Worm (Caenorhabditis elegans): ENCODE data around the gene W02B12.16.

- TF ChIP-seq ztf-11 (tag; optimal IDR thresholded peaks at IDR 0.05) (no peak), nhr-25 (tag; optimal IDR thresholded peaks at IDR 0.05; ENCODE audit: borderline replicate concordance, insufficient read depth) (no peak), nhr-11 (tag; optimal IDR thresholded peaks at IDR 0.05) (no peak), aly-2 (tag; optimal IDR thresholded peaks at IDR 0.05) (no peak), ama-1 (optimal IDR thresholded peaks at IDR 0.05) (no peak), lin-39 (tag; optimal IDR thresholded peaks at IDR 0.05) (no peak), Y48G9A.11 (GFP tag; IDR thresholded peaks at IDR 0.05) (no peak), mdl-1 (tag; optimal IDR thresholded peaks at IDR 0.05) (no peak), egl-27 (tag; optimal IDR thresholded peaks at IDR 0.05) (no peak), mep-1 (tag; optimal IDR thresholded peaks at IDR 0.05) (no peak), pha-4 (GFP tag; IDR thresholded peaks at IDR 0.05) (no peak), pha-4 (tag; optimal IDR thresholded peaks at IDR 0.05) (no peak), lsy-2 (tag; optimal IDR thresholded peaks at IDR 0.05) (no peak), unc-130 (GFP tag; optimal IDR thresholded peaks at IDR 0.05) (no peak)
Observed at ce11 chrII:11451738-11452137, 24.6 kb downstream of the W02B12.16 start.
